Fruit fly (Drosophila melanogaster) whole organism, adult: Measurements from ENCODE around the gene CG14022.

Experiments used
- CG1620 ChIP-seq: fragments of 200-800 bp; sonication (Bioruptor generic); optimal IDR thresholded peaks from 2 replicates; lab custom pipeline; 2016; ENCODE audit warnings: missing biosample characterization, missing genetic modification characterization
- CG33017 ChIP-seq: fragments of 200-800 bp; sonication (Bioruptor generic); optimal IDR thresholded peaks from 2 replicates; lab custom pipeline; 2018; ENCODE audit warnings: missing biosample characterization, mild to moderate bottlenecking, missing genetic modification characterization, moderate library complexity
- kay ChIP-seq: fragments of 200-800 bp; sonication (Bioruptor generic); peaks from one replicate; lab custom pipeline; 2016; ENCODE audit warnings: missing biosample characterization, missing genetic modification characterization, borderline replicate concordance
- ovo ChIP-seq: fragments of 200-800 bp; sonication (Bioruptor generic); optimal IDR thresholded peaks from 2 replicates; lab custom pipeline; 2016; ENCODE audit warnings: missing biosample characterization, missing genetic modification characterization

- no peak for TF ChIP-seq ovo (GFP tag; lab: Kevin White, UChicago)
- no peak for TF ChIP-seq CG1620 (GFP tag; lab: Kevin White, UChicago)
- TF ChIP-seq kay (GFP tag; lab: Kevin White, UChicago), result no peak
- TF ChIP-seq CG33017 (tag; lab: Kevin White, UChicago), result no peak
Observed at dm6 chr2L:5320063-5320462, 8.6 kb downstream of the CG14022 start.
